Fruit fly (Drosophila melanogaster) whole organism, embryonic: ENCODE data around the gene CG31883.

ENCODE experiments used
- Aef1 ChIP-seq: fragments of 200-800 bp; sonication (Bioruptor generic); IDR thresholded peaks from 3 replicates; pipeline ENCODE4 v1.3.6; 2022; ENCODE audit warnings: missing biosample characterization, missing genetic modification characterization
- Antp ChIP-seq: fragments of 200-800 bp; sonication (Bioruptor generic); optimal IDR thresholded peaks from 3 replicates; lab custom pipeline; 2016; ENCODE audit warnings: missing biosample characterization, missing genetic modification characterization
- CG10147 ChIP-seq: fragments of 200-800 bp; sonication (Bioruptor generic); optimal IDR thresholded peaks from 2 replicates; lab custom pipeline; 2019; ENCODE audit warnings: missing biosample characterization, mild to moderate bottlenecking, missing genetic modification characterization, moderate library complexity
- CG10321 ChIP-seq: fragments of 200-800 bp; sonication (Bioruptor generic); IDR thresholded peaks from 2 replicates; pipeline ENCODE4 v1.3.6; 2022; ENCODE audit warnings: missing biosample characterization, missing genetic modification characterization
- CG10654 ChIP-seq: fragments of 200-800 bp; sonication (Bioruptor generic); optimal IDR thresholded peaks from 2 replicates; lab custom pipeline; 2016; ENCODE audit warnings: missing biosample characterization, missing genetic modification characterization
- CG11085 ChIP-seq: fragments of 200-800 bp; sonication (Bioruptor generic); IDR thresholded peaks from 2 replicates; pipeline ENCODE4 v1.3.6; 2022; ENCODE audit warnings: missing biosample characterization, missing genetic modification characterization
- CG14050 ChIP-seq: fragments of 200-800 bp; sonication (Bioruptor generic); IDR thresholded peaks from 3 replicates; pipeline ENCODE4 v1.3.6; 2022; ENCODE audit warnings: missing biosample characterization, missing genetic modification characterization
- CG14441 ChIP-seq: fragments of 200-800 bp; sonication (Bioruptor generic); IDR thresholded peaks from 2 replicates; pipeline ENCODE4 v1.3.6; 2022; ENCODE audit warnings: missing biosample characterization, missing genetic modification characterization
- CG14860 ChIP-seq: fragments of 200-800 bp; sonication (Bioruptor generic); IDR thresholded peaks from 3 replicates; pipeline ENCODE4 v1.3.6; 2022; ENCODE audit warnings: missing biosample characterization, missing genetic modification characterization; ENCODE audit not compliant: partially characterized antibody
- CG16863 ChIP-seq: fragments of 200-800 bp; sonication (Bioruptor generic); optimal IDR thresholded peaks from 3 replicates; lab custom pipeline; 2016; ENCODE audit warnings: missing biosample characterization, missing genetic modification characterization
- CG17612 ChIP-seq: fragments of 200-800 bp; sonication (Bioruptor generic); IDR thresholded peaks from 2 replicates; pipeline ENCODE4 v1.3.6; 2022; ENCODE audit warnings: missing biosample characterization, missing genetic modification characterization
- CG18262 ChIP-seq: fragments of 200-800 bp; optimal IDR thresholded peaks from 3 replicates; lab custom pipeline; 2019; ENCODE audit warnings: missing biosample characterization, mild to moderate bottlenecking, missing genetic modification characterization, moderate library complexity
- CG18599 ChIP-seq: fragments of 200-800 bp; sonication (Bioruptor generic); optimal IDR thresholded peaks from 3 replicates; lab custom pipeline; 2017; ENCODE audit warnings: missing biosample characterization, missing genetic modification characterization, mild to moderate bottlenecking, moderate library complexity, missing genetic modification reagents
- CG2889 ChIP-seq: fragments of 200-800 bp; sonication (Bioruptor generic); IDR thresholded peaks from 3 replicates; pipeline ENCODE4 v1.3.6; 2022; ENCODE audit warnings: missing biosample characterization, missing genetic modification characterization
- CG32767 ChIP-seq: fragments of 200-800 bp; sonication (Bioruptor generic); IDR thresholded peaks from 2 replicates; pipeline ENCODE4 v1.3.6; 2022; ENCODE audit warnings: missing biosample characterization, missing genetic modification characterization
- CG3281 ChIP-seq: fragments of 200-800 bp; sonication (Bioruptor generic); optimal IDR thresholded peaks from 3 replicates; lab custom pipeline; 2017; ENCODE audit warnings: missing biosample characterization, mild to moderate bottlenecking, missing genetic modification characterization
- CG33557 ChIP-seq: fragments of 200-800 bp; sonication (Bioruptor generic); optimal IDR thresholded peaks from 2 replicates; lab custom pipeline; 2019; ENCODE audit warnings: missing biosample characterization, mild to moderate bottlenecking, missing genetic modification characterization, moderate library complexity
- CG34224 ChIP-seq: fragments of 200-800 bp; sonication (Bioruptor generic); IDR thresholded peaks from 3 replicates; pipeline ENCODE4 v1.3.6; 2022; ENCODE audit warnings: missing biosample characterization, missing genetic modification characterization; ENCODE audit not compliant: partially characterized antibody
- CG4617 ChIP-seq: fragments of 200-800 bp; sonication (Bioruptor generic); optimal IDR thresholded peaks from 3 replicates; lab custom pipeline; 2016; ENCODE audit warnings: missing biosample characterization, missing genetic modification characterization, borderline replicate concordance
- CG7372 ChIP-seq: fragments of 200-800 bp; sonication (Bioruptor generic); IDR thresholded peaks from 2 replicates; pipeline ENCODE4 v1.3.6; 2022; ENCODE audit warnings: missing biosample characterization, missing genetic modification characterization
- CG9797 ChIP-seq: fragments of 200-800 bp; sonication (Bioruptor generic); optimal IDR thresholded peaks from 3 replicates; lab custom pipeline; 2018; ENCODE audit warnings: missing biosample characterization, mild to moderate bottlenecking, missing genetic modification characterization
- Hmr ChIP-seq: fragments of 200-800 bp; sonication (Bioruptor generic); optimal IDR thresholded peaks from 3 replicates; lab custom pipeline; 2017; ENCODE audit warnings: mild to moderate bottlenecking, missing biosample characterization, missing genetic modification reagents, missing genetic modification characterization
- Hr78 ChIP-seq, 2 experiments: fragments of 200-800 bp in 1 of 2; fragments of >200 bp in 1 of 2; sonication (Bioruptor generic) in 1 of 2; optimal IDR thresholded peaks; 2 replicates each; lab custom pipeline; 2017 to 2019; ENCODE audit warnings: missing biosample characterization in 2 of 2, missing genetic modification characterization in 2 of 2, mild to moderate bottlenecking in 1 of 2, moderate library complexity in 1 of 2
- Neu2 ChIP-seq: fragments of 200-800 bp; sonication (Bioruptor generic); optimal IDR thresholded peaks from 3 replicates; lab custom pipeline; 2016; ENCODE audit warnings: missing biosample characterization, missing genetic modification characterization, borderline replicate concordance
- Nf-YA ChIP-seq: fragments of 200-800 bp; sonication (Bioruptor generic); IDR thresholded peaks from 2 replicates; pipeline ENCODE4 v1.3.6; 2022; ENCODE audit warnings: missing biosample characterization, missing genetic modification characterization
- Nf-YC ChIP-seq: fragments of 200-800 bp; optimal IDR thresholded peaks from 3 replicates; lab custom pipeline; 2019; ENCODE audit warnings: missing biosample characterization, mild to moderate bottlenecking, missing genetic modification characterization, moderate library complexity
- NfI ChIP-seq: fragments of 200-800 bp; sonication (Bioruptor generic); optimal IDR thresholded peaks from 3 replicates; lab custom pipeline; 2018; ENCODE audit warnings: missing biosample characterization, mild to moderate bottlenecking, missing genetic modification characterization, moderate library complexity
- PHDP ChIP-seq: fragments of 200-800 bp; sonication (Bioruptor generic); optimal IDR thresholded peaks from 3 replicates; lab custom pipeline; 2018; ENCODE audit warnings: missing biosample characterization, mild to moderate bottlenecking, missing genetic modification characterization, moderate library complexity
- ac ChIP-seq: fragments of 200-800 bp; sonication (Bioruptor generic); optimal IDR thresholded peaks from 3 replicates; lab custom pipeline; 2017; ENCODE audit warnings: missing biosample characterization, mild to moderate bottlenecking, missing genetic modification characterization
- bab2 ChIP-seq: fragments of 200-800 bp; sonication (Bioruptor generic); optimal IDR thresholded peaks from 2 replicates; lab custom pipeline; 2016; ENCODE audit warnings: missing biosample characterization, missing genetic modification characterization
- bbx ChIP-seq: fragments of 200-800 bp; sonication (Bioruptor generic); IDR thresholded peaks from 2 replicates; pipeline ENCODE4 v1.3.6; 2022; ENCODE audit warnings: missing biosample characterization, missing genetic modification characterization; ENCODE audit not compliant: partially characterized antibody
- cato ChIP-seq: fragments of 200-800 bp; sonication (Bioruptor generic); optimal IDR thresholded peaks from 2 replicates; lab custom pipeline; 2016; ENCODE audit warnings: missing biosample characterization, missing genetic modification characterization, borderline replicate concordance
- chif ChIP-seq, 2 experiments: fragments of 200-800 bp; sonication (Bioruptor generic); optimal IDR thresholded peaks; 3 replicates each; lab custom pipeline; 2016; ENCODE audit warnings: missing biosample characterization in 2 of 2, missing genetic modification characterization in 2 of 2
- dan ChIP-seq: fragments of 200-800 bp; sonication (Bioruptor generic); IDR thresholded peaks from 2 replicates; pipeline ENCODE4 v1.3.6; 2022; ENCODE audit warnings: missing biosample characterization, missing genetic modification characterization
- dm ChIP-seq: fragments of 200-800 bp; sonication (Bioruptor generic); optimal IDR thresholded peaks from 3 replicates; lab custom pipeline; 2016; ENCODE audit warnings: missing biosample characterization, missing genetic modification characterization
- ewg ChIP-seq: fragments of 200-800 bp; sonication (Bioruptor generic); optimal IDR thresholded peaks from 3 replicates; lab custom pipeline; 2017; ENCODE audit warnings: mild to moderate bottlenecking, missing biosample characterization, missing genetic modification reagents, missing genetic modification characterization
- h ChIP-seq: fragments of >200 bp; optimal IDR thresholded peaks from 2 replicates; lab custom pipeline; 2017
- ham ChIP-seq: fragments of 200-800 bp; sonication (Bioruptor generic); IDR thresholded peaks from 2 replicates; pipeline ENCODE4 v1.3.6; 2022; ENCODE audit warnings: missing biosample characterization, missing genetic modification characterization
- hbn ChIP-seq: fragments of 200-800 bp; sonication (Bioruptor generic); IDR thresholded peaks from 2 replicates; pipeline ENCODE4 v1.3.6; 2022; ENCODE audit warnings: missing biosample characterization, missing genetic modification characterization; ENCODE audit not compliant: partially characterized antibody
- jigr1 ChIP-seq: fragments of 200-800 bp; sonication (Bioruptor generic); IDR thresholded peaks from 3 replicates; pipeline ENCODE4 v1.3.6; 2022; ENCODE audit warnings: missing biosample characterization, missing genetic modification characterization
- kni ChIP-seq: fragments of 200-800 bp; sonication (Bioruptor generic); optimal IDR thresholded peaks from 3 replicates; lab custom pipeline; 2017; ENCODE audit warnings: mild to moderate bottlenecking, missing biosample characterization, missing genetic modification reagents, missing genetic modification characterization
- lov ChIP-seq, 2 experiments: fragments of 200-800 bp in 1 of 2; fragments of >200 bp in 1 of 2; sonication (Bioruptor generic) in 1 of 2; IDR thresholded peaks in 1 of 2; optimal IDR thresholded peaks in 1 of 2; 2 replicates in 1 of 2; 3 replicates in 1 of 2; pipeline versions ENCODE4 v1.3.6 to Lab custom; 2017 to 2022; ENCODE audit warnings: missing biosample characterization in 1 of 2, missing genetic modification characterization in 1 of 2
- luna ChIP-seq: fragments of 200-800 bp; sonication (Bioruptor generic); optimal IDR thresholded peaks from 2 replicates; lab custom pipeline; 2016; ENCODE audit warnings: missing biosample characterization, missing genetic modification characterization
- phol ChIP-seq: fragments of 200-800 bp; sonication (Bioruptor generic); optimal IDR thresholded peaks from 3 replicates; lab custom pipeline; 2018; ENCODE audit warnings: missing biosample characterization, mild to moderate bottlenecking, missing genetic modification characterization, moderate library complexity
- seq ChIP-seq: fragments of 200-800 bp; sonication (Bioruptor generic); IDR thresholded peaks from 2 replicates; pipeline ENCODE4 v1.3.6; 2022; ENCODE audit warnings: missing biosample characterization, missing genetic modification characterization
- sim ChIP-seq: fragments of 200-800 bp; sonication (Bioruptor generic); IDR thresholded peaks from 2 replicates; pipeline ENCODE4 v1.3.6; 2022; ENCODE audit warnings: missing biosample characterization, missing genetic modification characterization
- tin ChIP-seq: fragments of 200-800 bp; sonication (Bioruptor generic); optimal IDR thresholded peaks from 3 replicates; lab custom pipeline; 2016; ENCODE audit warnings: missing biosample characterization, missing genetic modification characterization
- tll ChIP-seq, 2 experiments: fragments of 200-800 bp in 1 of 2; fragments of >200 bp in 1 of 2; sonication (Bioruptor generic) in 1 of 2; optimal IDR thresholded peaks; 2 replicates each; lab custom pipeline; 2017 to 2019; ENCODE audit warnings: missing biosample characterization in 2 of 2, missing genetic modification characterization in 2 of 2, mild to moderate bottlenecking in 1 of 2, moderate library complexity in 1 of 2
- usp ChIP-seq: fragments of >200 bp; optimal IDR thresholded peaks from 2 replicates; lab custom pipeline; 2017; ENCODE audit warnings: missing biosample characterization, missing genetic modification characterization
- wek ChIP-seq: fragments of 200-800 bp; sonication (Bioruptor generic); optimal IDR thresholded peaks from 3 replicates; lab custom pipeline; 2018; ENCODE audit warnings: missing biosample characterization, mild to moderate bottlenecking, missing genetic modification characterization, moderate library complexity

Gene CG31883

dm6 chr2L:9490788-9491187 lies 37.5 kb upstream of the CG31883 start (continued):
- TF ChIP-seq CG34224 (no peak), CG9797 (GFP tag; lab: Kevin White, UChicago) (no peak), CG11085 (GFP tag; lab: Robert Waterston, UW) (peak; percentile 45; the same call in 1 of the 2 replicates), dan (GFP tag; lab: Robert Waterston, UW) (no peak), ewg (GFP tag; lab: Kevin White, UChicago) (peak; percentile 16), bbx (GFP tag; lab: Robert Waterston, UW) (no peak), Hmr (GFP tag; lab: Kevin White, UChicago) (peak; percentile 44), sim (peak; percentile 42; the same call in 1 of the 2 replicates), jigr1 (GFP tag; lab: Robert Waterston, UW) (no peak), tin (GFP tag; lab: Kevin White, UChicago) (no peak), ham (GFP tag; lab: Robert Waterston, UW) (no peak), chif (GFP tag; optimal IDR thresholded peaks at IDR 0.05; lab: Kevin White, UChicago) (no peak), CG10321 (GFP tag; lab: Robert Waterston, UW) (no peak; the same call in 1 of the 2 replicates), CG14441 (peak; percentile 64), bab2 (GFP tag; lab: Kevin White, UChicago) (no peak), ac (GFP tag; lab: Kevin White, UChicago) (no peak), CG2889 (no peak), CG16863 (no peak), CG32767 (GFP tag; lab: Robert Waterston, UW) (no peak), CG3281 (GFP tag; lab: Kevin White, UChicago) (peak; percentile 81), CG18599 (GFP tag; lab: Kevin White, UChicago) (peak; percentile 82), CG7372 (GFP tag; lab: Robert Waterston, UW) (no peak), tll (GFP tag; optimal IDR thresholded peaks at IDR 0.05; lab: Kevin White, UChicago) (no peak), Hr78 (GFP tag; optimal IDR thresholded peaks at IDR 0.05; lab: Kevin White, UChicago) (no peak), cato (no peak), Aef1 (peak; percentile 41; the same call in 1 of the 3 replicates), seq (GFP tag; lab: Robert Waterston, UW) (peak; percentile 46; the same call in 1 of the 2 replicates), h (lab: Kevin White, UChicago) (no peak), Antp (no peak), hbn (GFP tag; lab: Robert Waterston, UW) (no peak), CG10147 (GFP tag; lab: Kevin White, UChicago) (peak; percentile 67), kni (no peak), usp (GFP tag; lab: Kevin White, UChicago) (no peak), Neu2 (GFP tag; lab: Kevin White, UChicago) (no peak), lov (optimal IDR thresholded peaks at IDR 0.05; lab: Kevin White, UChicago) (no peak), lov (GFP tag; IDR thresholded peaks at IDR 0.05; lab: Robert Waterston, UW) (peak; percentile 83; the same call in 2 of the 3 replicates), Nf-YA (GFP tag; lab: Robert Waterston, UW) (no peak), wek (GFP tag; lab: Kevin White, UChicago) (no peak), CG18262 (tag; lab: Kevin White, UChicago) (peak; percentile 48), Nf-YC (peak; percentile 73), CG10654 (GFP tag; lab: Kevin White, UChicago) (peak; percentile 29), CG14860 (GFP tag; lab: Robert Waterston, UW) (no peak), CG33557 (GFP tag; lab: Kevin White, UChicago) (no peak), CG17612 (GFP tag; lab: Robert Waterston, UW) (no peak), PHDP (tag; lab: Kevin White, UChicago) (no peak), luna (GFP tag; lab: Kevin White, UChicago) (no peak), NfI (GFP tag; lab: Kevin White, UChicago) (peak; percentile 90), dm (GFP tag; lab: Kevin White, UChicago) (no peak), phol (tag; lab: Kevin White, UChicago) (peak; percentile 68), CG14050 (GFP tag; lab: Robert Waterston, UW) (peak; percentile 61), CG4617 (GFP tag; lab: Kevin White, UChicago) (no peak)
